Worm (Caenorhabditis elegans) whole organism, late embryonic: ENCODE data around the gene C25F9.16.

ENCODE experiments used
- F13H6.1 ChIP-seq: sonication (generic microtip); optimal IDR thresholded peaks from 2 replicates; lab custom pipeline; 2016; ENCODE audit warnings: missing genetic modification characterization, missing compliant biosample characterization
- ahr-1 ChIP-seq: sonication (generic microtip); optimal IDR thresholded peaks from 2 replicates; lab custom pipeline; 2016; ENCODE audit warnings: missing genetic modification characterization, missing compliant biosample characterization
- ceh-14 ChIP-seq: sonication (generic microtip); optimal IDR thresholded peaks from 2 replicates; lab custom pipeline; 2016; ENCODE audit warnings: missing genotype, missing genetic modification characterization, missing compliant biosample characterization
- ceh-19 ChIP-seq: fragments of 200-800 bp; sonication (Bioruptor generic); optimal IDR thresholded peaks from 2 replicates; lab custom pipeline; 2018; ENCODE audit warnings: mild to moderate bottlenecking, missing genetic modification characterization, missing compliant biosample characterization
- ceh-2 ChIP-seq: sonication (generic microtip); optimal IDR thresholded peaks from 2 replicates; lab custom pipeline; 2016; ENCODE audit warnings: missing genotype, missing genetic modification characterization, missing compliant biosample characterization
- ceh-22 ChIP-seq: sonication (generic microtip); optimal IDR thresholded peaks from 2 replicates; lab custom pipeline; 2017; ENCODE audit warnings: missing biosample characterization, missing genetic modification characterization
- ceh-30 ChIP-seq: fragments of 150-350 bp; optimal IDR thresholded peaks from 2 replicates; lab custom pipeline; 2014; ENCODE audit warnings: missing biosample characterization, missing genetic modification characterization
- ceh-31 ChIP-seq: sonication (generic microtip); optimal IDR thresholded peaks from 2 replicates; lab custom pipeline; 2016; ENCODE audit warnings: missing genetic modification characterization, missing compliant biosample characterization
- ceh-34 ChIP-seq: sonication (generic microtip); optimal IDR thresholded peaks from 2 replicates; lab custom pipeline; 2016; ENCODE audit warnings: mild to moderate bottlenecking, missing genetic modification characterization, missing compliant biosample characterization
- ceh-45 ChIP-seq: fragments of 200-800 bp; sonication (Bioruptor generic); IDR thresholded peaks from 2 replicates; pipeline ENCODE4 v1.3.6; 2022; ENCODE audit warnings: missing genetic modification reagents, missing genetic modification characterization, missing compliant biosample characterization
- ceh-6 ChIP-seq: fragments of 200-800 bp; sonication (Bioruptor generic); optimal IDR thresholded peaks from 2 replicates; lab custom pipeline; 2018; ENCODE audit warnings: mild to moderate bottlenecking, missing genetic modification characterization, missing compliant biosample characterization
- ceh-9 ChIP-seq: sonication (generic microtip); optimal IDR thresholded peaks from 2 replicates; lab custom pipeline; 2016; ENCODE audit warnings: mild to moderate bottlenecking, missing genetic modification characterization, inconsistent platforms, missing compliant biosample characterization
- dmd-4 ChIP-seq: sonication (generic microtip); optimal IDR thresholded peaks from 2 replicates; lab custom pipeline; 2016; ENCODE audit warnings: borderline replicate concordance, missing genetic modification characterization, missing compliant biosample characterization
- dve-1 ChIP-seq: sonication (generic microtip); optimal IDR thresholded peaks from 2 replicates; lab custom pipeline; 2017; ENCODE audit warnings: antibody characterized with exemption, mild to moderate bottlenecking, missing genetic modification characterization, missing compliant biosample characterization
- elt-2 ChIP-seq: sonication (generic microtip); optimal IDR thresholded peaks from 2 replicates; lab custom pipeline; 2016; ENCODE audit warnings: missing genetic modification reagents, missing genetic modification characterization, missing compliant biosample characterization
- eyg-1 ChIP-seq: sonication (generic microtip); optimal IDR thresholded peaks from 2 replicates; lab custom pipeline; 2016; ENCODE audit warnings: missing genotype, missing genetic modification characterization, missing compliant biosample characterization
- fax-1 ChIP-seq: sonication (generic microtip); optimal IDR thresholded peaks from 2 replicates; lab custom pipeline; 2016; ENCODE audit warnings: missing genotype, missing genetic modification characterization, missing compliant biosample characterization
- fkh-10 ChIP-seq: fragments of 150-350 bp; optimal IDR thresholded peaks from 2 replicates; lab custom pipeline; 2014; ENCODE audit warnings: missing biosample characterization, missing genetic modification reagents, missing genetic modification characterization
- fkh-6 ChIP-seq: sonication (generic microtip); optimal IDR thresholded peaks from 2 replicates; lab custom pipeline; 2016; ENCODE audit warnings: missing genetic modification characterization, missing compliant biosample characterization
- hlh-30 ChIP-seq: sonication (generic microtip); optimal IDR thresholded peaks from 2 replicates; lab custom pipeline; 2017; ENCODE audit warnings: antibody characterized with exemption, missing genetic modification characterization, missing compliant biosample characterization; ENCODE audit not compliant: insufficient read depth
- hlh-6 ChIP-seq: sonication (generic microtip); optimal IDR thresholded peaks from 2 replicates; lab custom pipeline; 2016; ENCODE audit warnings: missing genotype, missing genetic modification characterization, missing compliant biosample characterization
- lim-6 ChIP-seq: sonication (generic microtip); optimal IDR thresholded peaks from 2 replicates; lab custom pipeline; 2016; ENCODE audit warnings: missing genetic modification characterization, missing compliant biosample characterization
- mec-3 ChIP-seq: sonication (generic microtip); optimal IDR thresholded peaks from 2 replicates; lab custom pipeline; 2016; ENCODE audit warnings: borderline replicate concordance, missing genetic modification characterization, missing compliant biosample characterization
- nfya-1 ChIP-seq: sonication (generic microtip); optimal IDR thresholded peaks from 2 replicates; lab custom pipeline; 2017; ENCODE audit warnings: missing genetic modification characterization, mild to moderate bottlenecking, missing compliant biosample characterization, antibody characterized with exemption, moderate library complexity
- nhr-11 ChIP-seq: fragments of 150-350 bp; optimal IDR thresholded peaks from 2 replicates; lab custom pipeline; 2014; ENCODE audit warnings: missing biosample characterization, missing genetic modification characterization
- nhr-232 ChIP-seq: sonication (generic microtip); optimal IDR thresholded peaks from 2 replicates; lab custom pipeline; 2016; ENCODE audit warnings: missing genetic modification characterization, missing compliant biosample characterization
- npax-4 ChIP-seq: sonication (generic microtip); optimal IDR thresholded peaks from 2 replicates; lab custom pipeline; 2016; ENCODE audit warnings: missing genetic modification characterization, missing compliant biosample characterization
- pat-9 ChIP-seq: fragments of 200-800 bp; sonication (Bioruptor generic); optimal IDR thresholded peaks from 2 replicates; lab custom pipeline; 2018; ENCODE audit warnings: mild to moderate bottlenecking, missing genetic modification characterization, moderate library complexity, missing compliant biosample characterization
- pax-1 ChIP-seq: fragments of 150-350 bp; optimal IDR thresholded peaks from 2 replicates; lab custom pipeline; 2014; ENCODE audit warnings: missing biosample characterization, missing genetic modification characterization
- rnt-1 ChIP-seq: sonication (generic microtip); optimal IDR thresholded peaks from 2 replicates; lab custom pipeline; 2016; ENCODE audit warnings: missing genetic modification characterization, missing compliant biosample characterization
- sox-2 ChIP-seq: fragments of 200-800 bp; sonication (Bioruptor generic); IDR thresholded peaks from 2 replicates; pipeline ENCODE4 v1.3.6; 2022; ENCODE audit warnings: missing genetic modification reagents, missing genetic modification characterization, missing compliant biosample characterization
- sox-4 ChIP-seq: sonication (generic microtip); optimal IDR thresholded peaks from 2 replicates; lab custom pipeline; 2017; ENCODE audit warnings: mild to moderate bottlenecking, missing genetic modification characterization, inconsistent platforms, missing compliant biosample characterization
- tbx-2 ChIP-seq: sonication (generic microtip); optimal IDR thresholded peaks from 2 replicates; lab custom pipeline; 2016; ENCODE audit warnings: missing genetic modification characterization, missing compliant biosample characterization
- ttx-3 ChIP-seq: sonication (generic microtip); optimal IDR thresholded peaks from 2 replicates; lab custom pipeline; 2016; ENCODE audit warnings: missing genetic modification reagents, missing genetic modification characterization, missing compliant biosample characterization
- unc-3 ChIP-seq, 2 experiments: fragments of 200-800 bp in 1 of 2; sonication (Bioruptor generic) in 1 of 2; sonication (generic microtip) in 1 of 2; conservative IDR thresholded peaks in 1 of 2; optimal IDR thresholded peaks in 1 of 2; 2 replicates each; pipeline versions ENCODE4 v1.3.6 to Lab custom; 2016 to 2022; ENCODE audit warnings: missing compliant biosample characterization in 2 of 2, missing genetic modification characterization in 2 of 2, missing genetic modification reagents in 1 of 2
- unc-42 ChIP-seq: sonication (generic microtip); optimal IDR thresholded peaks from 2 replicates; lab custom pipeline; 2016; ENCODE audit warnings: missing genotype, missing genetic modification characterization, missing compliant biosample characterization
- unc-55 ChIP-seq: sonication (generic microtip); optimal IDR thresholded peaks from 2 replicates; lab custom pipeline; 2017; ENCODE audit warnings: missing biosample characterization, missing genetic modification reagents, missing genetic modification characterization
- zip-5 ChIP-seq: sonication (generic microtip); optimal IDR thresholded peaks from 2 replicates; lab custom pipeline; 2016; ENCODE audit warnings: missing genetic modification characterization, missing compliant biosample characterization

Gene C25F9.16

ce11 chrV:19457120-19457519 is 22.9 kb downstream of the C25F9.16 start, which contains the start of gene Y43F8B.24:
TSS of gene Y43F8B.24 (plus strand) at chrV:19457420.
- TF ChIP-seq unc-3 (GFP tag; conservative IDR thresholded peaks at IDR 0.05; lab: Robert Waterston, UW) (no peak), unc-3 (tag; optimal IDR thresholded peaks at IDR 0.05; lab: Kevin White, UChicago) (no peak), ceh-31 (no peak), elt-2 (tag; lab: Kevin White, UChicago) (no peak), lim-6 (no peak), zip-5 (tag; lab: Kevin White, UChicago) (no peak), npax-4 (no peak), ceh-34 (tag; lab: Kevin White, UChicago) (no peak), fkh-6 (tag; lab: Kevin White, UChicago) (no peak), dve-1 (tag; lab: Kevin White, UChicago) (no peak), nfya-1 (tag; lab: Kevin White, UChicago) (no peak), mec-3 (no peak), hlh-30 (tag; lab: Kevin White, UChicago) (no peak), ceh-9 (tag; lab: Kevin White, UChicago) (no peak), ceh-19 (GFP tag; lab: Kevin White, UChicago) (no peak), pat-9 (tag; lab: Kevin White, UChicago) (no peak), pax-1 (tag; lab: Kevin White, UChicago) (no peak), fax-1 (no peak), ceh-14 (tag; lab: Kevin White, UChicago) (no peak), sox-4 (tag; lab: Kevin White, UChicago) (no peak), ceh-6 (GFP tag; lab: Kevin White, UChicago) (no peak)

- TF ChIP-seq nhr-232 (tag; lab: Kevin White, UChicago) (no peak), fkh-10 (no peak), dve-1 (tag; lab: Kevin White, UChicago) (no peak), ahr-1 (tag; lab: Kevin White, UChicago) (no peak), ceh-22 (tag; lab: Kevin White, UChicago) (no peak), pat-9 (tag; lab: Kevin White, UChicago) (no peak), mec-3 (no peak), ceh-30 (no peak), zip-5 (tag; lab: Kevin White, UChicago) (no peak), elt-2 (tag; lab: Kevin White, UChicago) (no peak), dmd-4 (tag; lab: Kevin White, UChicago) (no peak), rnt-1 (no peak), ceh-14 (tag; lab: Kevin White, UChicago) (no peak), ceh-2 (tag; lab: Kevin White, UChicago) (no peak), tbx-2 (tag; lab: Kevin White, UChicago) (no peak), nhr-11 (no peak), unc-3 (GFP tag; conservative IDR thresholded peaks at IDR 0.05; lab: Robert Waterston, UW) (no peak), unc-3 (tag; optimal IDR thresholded peaks at IDR 0.05; lab: Kevin White, UChicago) (no peak)
Measured at ce11 chrV:19462020-19462419, 27.8 kb downstream of the C25F9.16 start, which contains the start of gene Y43F8B.15. TSS of gene Y43F8B.15 (minus strand) at chrV:19462120.

- TF ChIP-seq hlh-6 (no peak), ttx-3 (tag; lab: Kevin White, UChicago) (no peak), dve-1 (tag; lab: Kevin White, UChicago) (no peak), nhr-11 (no peak), pax-1 (tag; lab: Kevin White, UChicago) (no peak), pat-9 (tag; lab: Kevin White, UChicago) (no peak), eyg-1 (no peak), ceh-45 (GFP tag; lab: Robert Waterston, UW) (no peak), ceh-31 (no peak), ceh-9 (tag; lab: Kevin White, UChicago) (no peak), unc-42 (tag; lab: Kevin White, UChicago) (no peak), hlh-30 (tag; lab: Kevin White, UChicago) (no peak), fkh-10 (no peak), F13H6.1 (tag; lab: Kevin White, UChicago) (no peak), ceh-22 (tag; lab: Kevin White, UChicago) (no peak), ceh-6 (GFP tag; lab: Kevin White, UChicago) (no peak), sox-2 (GFP tag; lab: Robert Waterston, UW) (no peak), unc-55 (no peak)
Measured at ce11 chrV:19462612-19463011, 28.4 kb downstream of the C25F9.16 start, which contains the start of gene Y43F8B.25. TSS of gene Y43F8B.25 (plus strand) at chrV:19462912.
